Worm (Caenorhabditis elegans) whole organism, late embryonic: ENCODE measurements around the gene T11F9.22.

Experiments
- C08G9.2 ChIP-seq: sonication (generic microtip); optimal IDR thresholded peaks from 2 replicates; lab custom pipeline; 2016; ENCODE audit warnings: mild to moderate bottlenecking, missing genetic modification characterization, moderate library complexity, missing compliant biosample characterization
- C38D4.7 ChIP-seq: fragments of 200-800 bp; sonication (Bioruptor generic); optimal IDR thresholded peaks from 2 replicates; lab custom pipeline; 2018; ENCODE audit warnings: mild to moderate bottlenecking, missing genetic modification characterization, moderate library complexity, missing compliant biosample characterization
- F13H6.1 ChIP-seq: sonication (generic microtip); optimal IDR thresholded peaks from 2 replicates; lab custom pipeline; 2016; ENCODE audit warnings: missing genetic modification characterization, missing compliant biosample characterization
- K02D7.2 ChIP-seq: sonication (generic microtip); optimal IDR thresholded peaks from 2 replicates; lab custom pipeline; 2017; ENCODE audit warnings: mild to moderate bottlenecking, missing genetic modification characterization, missing compliant biosample characterization
- T23F11.4 ChIP-seq: fragments of 200-800 bp; sonication (Bioruptor generic); optimal IDR thresholded peaks from 2 replicates; lab custom pipeline; 2018; ENCODE audit warnings: mild to moderate bottlenecking, missing genetic modification characterization, missing compliant biosample characterization
- Y22D7AL.16 ChIP-seq: sonication (generic microtip); optimal IDR thresholded peaks from 2 replicates; lab custom pipeline; 2016; ENCODE audit warnings: missing genetic modification characterization, missing compliant biosample characterization
- ahr-1 ChIP-seq: sonication (generic microtip); optimal IDR thresholded peaks from 2 replicates; lab custom pipeline; 2016; ENCODE audit warnings: missing genetic modification characterization, missing compliant biosample characterization
- ceh-14 ChIP-seq: sonication (generic microtip); optimal IDR thresholded peaks from 2 replicates; lab custom pipeline; 2016; ENCODE audit warnings: missing genotype, missing genetic modification characterization, missing compliant biosample characterization
- ceh-18 ChIP-seq: sonication (generic microtip); optimal IDR thresholded peaks from 2 replicates; lab custom pipeline; 2016; ENCODE audit warnings: missing genetic modification characterization, missing compliant biosample characterization
- ceh-24 ChIP-seq: sonication (generic microtip); optimal IDR thresholded peaks from 2 replicates; lab custom pipeline; 2016; ENCODE audit warnings: mild to moderate bottlenecking, missing genetic modification characterization, missing compliant biosample characterization
- ceh-30 ChIP-seq: fragments of 150-350 bp; optimal IDR thresholded peaks from 2 replicates; lab custom pipeline; 2014; ENCODE audit warnings: missing biosample characterization, missing genetic modification characterization
- ceh-34 ChIP-seq: sonication (generic microtip); optimal IDR thresholded peaks from 2 replicates; lab custom pipeline; 2016; ENCODE audit warnings: mild to moderate bottlenecking, missing genetic modification characterization, missing compliant biosample characterization
- ceh-9 ChIP-seq: sonication (generic microtip); optimal IDR thresholded peaks from 2 replicates; lab custom pipeline; 2016; ENCODE audit warnings: mild to moderate bottlenecking, missing genetic modification characterization, inconsistent platforms, missing compliant biosample characterization
- dmd-4 ChIP-seq: sonication (generic microtip); optimal IDR thresholded peaks from 2 replicates; lab custom pipeline; 2016; ENCODE audit warnings: borderline replicate concordance, missing genetic modification characterization, missing compliant biosample characterization
- elt-2 ChIP-seq: sonication (generic microtip); optimal IDR thresholded peaks from 2 replicates; lab custom pipeline; 2016; ENCODE audit warnings: missing genetic modification reagents, missing genetic modification characterization, missing compliant biosample characterization
- ets-4 ChIP-seq: sonication (generic microtip); optimal IDR thresholded peaks from 2 replicates; lab custom pipeline; 2016; ENCODE audit warnings: missing genetic modification characterization, missing compliant biosample characterization
- fax-1 ChIP-seq: sonication (generic microtip); optimal IDR thresholded peaks from 2 replicates; lab custom pipeline; 2016; ENCODE audit warnings: missing genotype, missing genetic modification characterization, missing compliant biosample characterization
- fkh-10 ChIP-seq: fragments of 150-350 bp; optimal IDR thresholded peaks from 2 replicates; lab custom pipeline; 2014; ENCODE audit warnings: missing biosample characterization, missing genetic modification reagents, missing genetic modification characterization
- fkh-6 ChIP-seq: sonication (generic microtip); optimal IDR thresholded peaks from 2 replicates; lab custom pipeline; 2016; ENCODE audit warnings: missing genetic modification characterization, missing compliant biosample characterization
- hlh-15 ChIP-seq: sonication (generic microtip); optimal IDR thresholded peaks from 2 replicates; lab custom pipeline; 2016; ENCODE audit warnings: missing genetic modification characterization, missing compliant biosample characterization
- hlh-30 ChIP-seq: sonication (generic microtip); optimal IDR thresholded peaks from 2 replicates; lab custom pipeline; 2017; ENCODE audit warnings: antibody characterized with exemption, missing genetic modification characterization, missing compliant biosample characterization; ENCODE audit not compliant: insufficient read depth
- lim-6 ChIP-seq: sonication (generic microtip); optimal IDR thresholded peaks from 2 replicates; lab custom pipeline; 2016; ENCODE audit warnings: missing genetic modification characterization, missing compliant biosample characterization
- lin-11 ChIP-seq: fragments of 200-800 bp; sonication (Bioruptor generic); optimal IDR thresholded peaks from 2 replicates; lab custom pipeline; 2018; ENCODE audit warnings: mild to moderate bottlenecking, missing genetic modification characterization, missing compliant biosample characterization
- mec-3 ChIP-seq: sonication (generic microtip); optimal IDR thresholded peaks from 2 replicates; lab custom pipeline; 2016; ENCODE audit warnings: borderline replicate concordance, missing genetic modification characterization, missing compliant biosample characterization
- nhr-11 ChIP-seq: fragments of 150-350 bp; optimal IDR thresholded peaks from 2 replicates; lab custom pipeline; 2014; ENCODE audit warnings: missing biosample characterization, missing genetic modification characterization
- nhr-232 ChIP-seq: sonication (generic microtip); optimal IDR thresholded peaks from 2 replicates; lab custom pipeline; 2016; ENCODE audit warnings: missing genetic modification characterization, missing compliant biosample characterization
- npax-4 ChIP-seq: sonication (generic microtip); optimal IDR thresholded peaks from 2 replicates; lab custom pipeline; 2016; ENCODE audit warnings: missing genetic modification characterization, missing compliant biosample characterization
- odd-2 ChIP-seq: sonication (generic microtip); optimal IDR thresholded peaks from 2 replicates; lab custom pipeline; 2017; ENCODE audit warnings: antibody characterized with exemption, mild to moderate bottlenecking, missing genetic modification characterization, missing compliant biosample characterization
- pat-9 ChIP-seq: fragments of 200-800 bp; sonication (Bioruptor generic); optimal IDR thresholded peaks from 2 replicates; lab custom pipeline; 2018; ENCODE audit warnings: mild to moderate bottlenecking, missing genetic modification characterization, moderate library complexity, missing compliant biosample characterization
- pha-2 ChIP-seq: sonication (generic microtip); optimal IDR thresholded peaks from 2 replicates; lab custom pipeline; 2017; ENCODE audit warnings: mild to moderate bottlenecking, missing genetic modification characterization, missing compliant biosample characterization
- pha-4 ChIP-seq: fragments of 150-350 bp; optimal IDR thresholded peaks from 2 replicates; lab custom pipeline; 2018; ENCODE audit warnings: missing biosample characterization, missing genetic modification reagents, missing genetic modification characterization
- pqm-1 ChIP-seq: sonication (generic microtip); optimal IDR thresholded peaks from 2 replicates; lab custom pipeline; 2016; ENCODE audit warnings: missing genetic modification characterization, missing compliant biosample characterization
- ref-2 ChIP-seq: sonication (generic microtip); optimal IDR thresholded peaks from 2 replicates; lab custom pipeline; 2016; ENCODE audit warnings: missing genetic modification characterization, missing compliant biosample characterization
- sdc-2 ChIP-seq: sonication (generic microtip); optimal IDR thresholded peaks from 2 replicates; lab custom pipeline; 2016; ENCODE audit warnings: missing genotype, missing genetic modification characterization, missing compliant biosample characterization
- syd-9 ChIP-seq: sonication (generic microtip); optimal IDR thresholded peaks from 2 replicates; lab custom pipeline; 2016; ENCODE audit warnings: mild to moderate bottlenecking, missing genetic modification characterization, moderate library complexity, missing compliant biosample characterization
- tbx-7 ChIP-seq: sonication (generic microtip); optimal IDR thresholded peaks from 2 replicates; lab custom pipeline; 2016; ENCODE audit warnings: missing genotype, missing genetic modification characterization, missing compliant biosample characterization
- unc-3 ChIP-seq, 2 experiments: fragments of 200-800 bp in 1 of 2; sonication (Bioruptor generic) in 1 of 2; sonication (generic microtip) in 1 of 2; conservative IDR thresholded peaks in 1 of 2; optimal IDR thresholded peaks in 1 of 2; 2 replicates each; pipeline versions ENCODE4 v1.3.6 to Lab custom; 2016 to 2022; ENCODE audit warnings: missing compliant biosample characterization in 2 of 2, missing genetic modification characterization in 2 of 2, missing genetic modification reagents in 1 of 2
- unc-42 ChIP-seq: sonication (generic microtip); optimal IDR thresholded peaks from 2 replicates; lab custom pipeline; 2016; ENCODE audit warnings: missing genotype, missing genetic modification characterization, missing compliant biosample characterization
- unc-55 ChIP-seq: sonication (generic microtip); optimal IDR thresholded peaks from 2 replicates; lab custom pipeline; 2017; ENCODE audit warnings: missing biosample characterization, missing genetic modification reagents, missing genetic modification characterization
- unc-86 ChIP-seq: sonication (generic microtip); optimal IDR thresholded peaks from 2 replicates; lab custom pipeline; 2016; ENCODE audit warnings: missing genetic modification characterization, missing compliant biosample characterization
- zip-5 ChIP-seq: sonication (generic microtip); optimal IDR thresholded peaks from 2 replicates; lab custom pipeline; 2016; ENCODE audit warnings: missing genetic modification characterization, missing compliant biosample characterization
- ztf-16 ChIP-seq: sonication (generic microtip); optimal IDR thresholded peaks from 2 replicates; lab custom pipeline; 2017; ENCODE audit warnings: missing genetic modification characterization, missing compliant biosample characterization

The T11F9.22 gene

DNA sequence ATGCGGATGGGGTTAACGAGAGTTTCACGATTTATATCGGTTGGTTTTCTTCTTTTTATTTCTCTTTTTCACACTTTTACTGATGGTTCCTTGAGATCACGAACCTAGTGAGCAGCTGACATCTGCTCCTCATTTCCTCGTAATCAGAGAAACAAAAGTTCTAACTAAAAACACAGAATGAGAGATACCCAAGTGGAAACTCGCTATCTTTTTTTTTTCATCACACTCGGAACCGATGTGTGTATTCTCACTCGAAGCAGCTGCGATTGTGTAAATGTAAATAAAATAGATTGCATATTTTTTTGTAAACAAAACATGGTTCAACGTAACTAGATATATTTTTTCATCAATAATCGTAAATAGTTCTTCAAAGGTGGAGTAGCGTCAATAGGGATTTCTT is 26.8 kb downstream of the T11F9.22 start:
- TF ChIP-seq sdc-2 (tag; lab: Kevin White, UChicago) (no peak), ceh-18 (peak; percentile 51)

DNA sequence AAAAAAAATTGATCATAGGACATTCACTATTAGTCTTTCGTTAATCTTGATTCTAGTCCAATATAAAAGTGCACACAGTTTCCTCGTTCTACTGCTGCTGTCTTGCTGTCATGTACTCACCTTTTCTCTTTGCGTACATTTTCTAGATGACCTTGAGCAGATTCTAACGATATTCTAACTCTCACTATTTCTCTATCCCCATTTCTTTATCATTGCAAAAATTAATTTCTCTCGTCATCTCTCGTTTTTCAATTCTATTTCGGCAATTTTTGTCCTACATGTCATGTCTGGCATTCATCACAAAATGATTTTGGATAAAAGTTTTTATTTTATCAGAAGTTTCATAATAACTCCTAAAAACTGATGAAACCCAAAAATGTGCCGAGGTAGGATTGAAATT is 29.3 kb downstream of the T11F9.22 start, which contains the start of gene ttll-5:
Gene ttll-5, plus strand, starts transcription at position 288 of the 400 bp plus-strand sequence.
- TF ChIP-seq Y22D7AL.16 (tag; lab: Kevin White, UChicago) (no peak), nhr-232 (tag; lab: Kevin White, UChicago) (no peak), unc-42 (tag; lab: Kevin White, UChicago) (no peak), odd-2 (tag; lab: Kevin White, UChicago) (no peak), lim-6 (tag; lab: Kevin White, UChicago) (no peak)

DNA sequence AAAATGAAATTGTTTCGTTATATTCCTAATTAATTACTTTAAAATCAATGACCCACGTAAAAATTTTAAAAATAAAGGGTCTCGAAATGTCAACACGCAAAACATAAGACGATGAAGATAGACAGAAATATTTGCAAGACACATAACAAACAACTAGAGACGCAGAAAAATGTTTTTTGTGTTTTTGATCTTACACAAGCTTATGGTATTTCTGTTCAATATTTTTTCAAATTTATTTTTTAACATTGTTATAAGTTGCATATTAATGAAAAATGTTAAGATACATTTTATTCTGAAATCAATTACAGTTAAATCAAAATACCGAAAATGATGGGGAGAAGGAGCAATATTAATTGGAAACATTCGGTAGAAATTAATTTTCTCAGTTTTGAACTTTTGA is 33.9 kb downstream of the T11F9.22 start, which contains the start of gene C55A6.3:
Gene C55A6.3, minus strand, starts transcription at position 101 of the 400 bp plus-strand sequence.
- TF ChIP-seq fkh-10 (no peak), unc-86 (no peak), fkh-6 (tag; lab: Kevin White, UChicago) (no peak), syd-9 (tag; lab: Kevin White, UChicago) (no peak), zip-5 (tag; lab: Kevin White, UChicago) (no peak), C38D4.7 (GFP tag; lab: Kevin White, UChicago) (no peak), ceh-14 (tag; lab: Kevin White, UChicago) (no peak), Y22D7AL.16 (tag; lab: Kevin White, UChicago) (no peak), unc-3 (GFP tag; conservative IDR thresholded peaks at IDR 0.05; lab: Robert Waterston, UW) (no peak), unc-3 (tag; optimal IDR thresholded peaks at IDR 0.05; lab: Kevin White, UChicago) (no peak), pqm-1 (tag; lab: Kevin White, UChicago) (no peak), pha-2 (tag; lab: Kevin White, UChicago) (no peak), unc-42 (tag; lab: Kevin White, UChicago) (no peak), dmd-4 (tag; lab: Kevin White, UChicago) (no peak), hlh-30 (tag; lab: Kevin White, UChicago) (no peak), F13H6.1 (tag; lab: Kevin White, UChicago) (no peak)

DNA sequence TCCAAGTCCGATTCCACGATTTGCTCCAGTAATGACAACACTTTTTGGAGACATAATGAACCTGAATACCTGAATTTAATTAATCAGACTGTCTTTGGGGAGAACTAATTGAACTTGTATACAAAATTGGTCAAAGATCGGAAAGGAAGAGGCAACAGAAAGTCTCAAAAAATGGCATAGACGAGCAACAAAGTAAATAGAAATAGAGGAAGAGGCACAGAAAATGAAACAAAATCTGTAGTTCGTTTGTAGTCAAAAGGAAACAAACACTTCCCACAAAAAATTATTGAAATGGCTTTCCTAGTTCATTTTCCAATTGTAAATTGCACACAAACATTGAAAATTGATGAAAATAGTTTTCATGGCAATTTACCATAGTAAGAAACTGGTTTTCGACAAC is 35.2 kb downstream of the T11F9.22 start, which contains the start of gene C55A6.6:
Gene C55A6.6, minus strand, starts transcription at position 61 of the 400 bp plus-strand sequence.
- TF ChIP-seq dmd-4 (tag; lab: Kevin White, UChicago), result no peak
- no peak for TF ChIP-seq ref-2
- no peak for TF ChIP-seq npax-4
- TF ChIP-seq fkh-10, result no peak
- no peak for TF ChIP-seq K02D7.2 (tag; lab: Kevin White, UChicago)
- no peak for TF ChIP-seq ceh-24 (tag; lab: Kevin White, UChicago)
- no peak for TF ChIP-seq hlh-15 (tag; lab: Kevin White, UChicago)
- no peak for TF ChIP-seq ahr-1
- TF ChIP-seq pqm-1 (tag; lab: Kevin White, UChicago), result no peak
- TF ChIP-seq ceh-34 (tag; lab: Kevin White, UChicago), result no peak
- no peak for TF ChIP-seq mec-3 (tag; lab: Kevin White, UChicago)
- TF ChIP-seq fax-1, result no peak
- no peak for TF ChIP-seq C08G9.2 (tag; lab: Kevin White, UChicago)
- no peak for TF ChIP-seq lin-11
- no peak for TF ChIP-seq ets-4 (tag; lab: Kevin White, UChicago)
- no peak for TF ChIP-seq pat-9
- no peak for TF ChIP-seq pha-4
- TF ChIP-seq nhr-11 (tag; lab: Kevin White, UChicago), result no peak

DNA sequence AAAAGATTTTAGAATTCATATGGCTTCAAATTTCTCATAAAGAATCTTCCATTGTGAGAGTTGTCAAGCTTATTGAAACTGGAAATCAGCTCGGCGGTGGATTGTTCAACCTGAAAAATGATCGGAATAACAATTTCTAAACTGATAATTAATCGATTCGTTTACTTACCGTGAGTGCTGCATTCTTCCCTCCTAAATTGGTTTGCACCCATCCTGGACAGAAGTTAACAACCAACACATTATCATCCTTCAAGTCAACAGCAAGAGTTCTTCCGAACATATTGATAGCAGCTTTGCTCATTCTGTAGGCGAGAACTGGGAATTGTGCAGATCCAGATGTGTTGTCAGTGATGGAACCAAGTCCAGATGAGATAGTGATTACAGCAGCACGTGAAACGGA is 35.6 kb downstream of the T11F9.22 start:
- TF ChIP-seq unc-86 (no peak), tbx-7 (tag; lab: Kevin White, UChicago) (no peak), ceh-30 (tag; lab: Kevin White, UChicago) (no peak), ets-4 (tag; lab: Kevin White, UChicago) (no peak), nhr-232 (tag; lab: Kevin White, UChicago) (no peak), ceh-9 (no peak), nhr-11 (tag; lab: Kevin White, UChicago) (no peak), elt-2 (no peak), T23F11.4 (no peak), odd-2 (tag; lab: Kevin White, UChicago) (no peak), unc-55 (GFP tag; lab: Kevin White, UChicago) (no peak), ztf-16 (tag; lab: Kevin White, UChicago) (no peak), ceh-18 (no peak)
- TF ChIP-seq, all 69 proteins: peak for 0
